Fruit fly (Drosophila melanogaster): ENCODE measurements around the gene mab-21.

Gene mab-21

DNA sequence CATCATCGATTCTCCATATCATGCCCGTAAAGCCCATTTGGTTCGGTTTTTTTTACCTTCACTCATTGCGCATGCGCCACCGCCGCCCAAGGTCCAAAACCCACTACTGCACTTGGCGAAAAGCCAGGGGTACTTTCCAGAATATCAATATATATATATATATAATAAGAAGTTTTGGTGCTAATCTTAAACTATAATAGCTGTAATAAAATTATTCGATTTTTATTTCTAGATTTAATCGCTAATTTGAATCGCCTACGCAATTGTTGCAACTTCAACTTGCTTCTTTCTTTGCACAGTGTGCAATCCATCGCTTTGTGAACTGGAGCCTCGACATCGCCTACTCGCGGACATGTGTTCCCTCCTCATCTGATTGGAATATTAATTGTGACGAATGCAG, 9.2 kb downstream of the mab-21 start (continued):
- TF ChIP-seq exex (tag; optimal IDR thresholded peaks at IDR 0.05) (no peak), ato (GFP tag; IDR thresholded peaks at IDR 0.05; ENCODE audit: partially characterized antibody) (no peak), CG2889 (GFP tag; IDR thresholded peaks at IDR 0.05) (no peak), CG1024 (GFP tag; IDR thresholded peaks at IDR 0.05) (no peak), nau (GFP tag; optimal IDR thresholded peaks at IDR 0.05) (no peak), CG8089 (GFP tag; optimal IDR thresholded peaks at IDR 0.05) (no peak), scrt (GFP tag; optimal IDR thresholded peaks at IDR 0.05) (no peak), CG6254 (GFP tag; optimal IDR thresholded peaks at IDR 0.05) (peak; percentile 14), lmd (GFP tag; IDR thresholded peaks at IDR 0.05) (0 out of 2 replicates have a peak, but pooled peaks have one; percentile 9), kah (GFP tag; optimal IDR thresholded peaks at IDR 0.05) (no peak), CG8478 (optimal IDR thresholded peaks at IDR 0.05) (no peak), Aef1 (GFP tag; IDR thresholded peaks at IDR 0.05) (no peak), HLHmδ (GFP tag; optimal IDR thresholded peaks at IDR 0.05) (no peak), ci (GFP tag; IDR thresholded peaks at IDR 0.05) (no peak), CG4424 (GFP tag; optimal IDR thresholded peaks at IDR 0.05) (no peak), CG4360 (GFP tag; IDR thresholded peaks at IDR 0.05) (no peak), CG7271 (tag; optimal IDR thresholded peaks at IDR 0.05) (no peak), hb (GFP tag; IDR thresholded peaks at IDR 0.05; ENCODE audit: partially characterized antibody) (no peak), org-1 (GFP tag; optimal IDR thresholded peaks at IDR 0.05) (no peak), CG4820 (GFP tag; optimal IDR thresholded peaks at IDR 0.05) (no peak), dmrt11E (tag; optimal IDR thresholded peaks at IDR 0.05) (peak; percentile 16), CG15011 (GFP tag; optimal IDR thresholded peaks at IDR 0.05) (no peak), toy (GFP tag; IDR thresholded peaks at IDR 0.05) (no peak), Scr (GFP tag; IDR thresholded peaks at IDR 0.05; ENCODE audit: partially characterized antibody) (no peak), Jarid2 (GFP tag; optimal IDR thresholded peaks at IDR 0.05) (no peak), CG34224 (GFP tag; IDR thresholded peaks at IDR 0.05; ENCODE audit: partially characterized antibody) (no peak), ttk (GFP tag; IDR thresholded peaks at IDR 0.05) (no peak), lola (GFP tag; optimal IDR thresholded peaks at IDR 0.05) (peak in 1 of 3 experiments; percentile 24), ems (GFP tag; optimal IDR thresholded peaks at IDR 0.05) (no peak), Sox102F (GFP tag; optimal IDR thresholded peaks at IDR 0.05) (peak; percentile 10), aop (GFP tag; IDR thresholded peaks at IDR 0.05) (no peak), H15 (GFP tag; IDR thresholded peaks at IDR 0.05) (no peak), CG8281 (tag; optimal IDR thresholded peaks at IDR 0.05) (no peak), chn (GFP tag; optimal IDR thresholded peaks at IDR 0.05) (no peak), CG32532 (GFP tag; IDR thresholded peaks at IDR 0.05) (no peak), CG12155 (GFP tag; optimal IDR thresholded peaks at IDR 0.05) (no peak), CG13287 (GFP tag; IDR thresholded peaks at IDR 0.05; ENCODE audit: partially characterized antibody) (no peak), Fer2 (tag; optimal IDR thresholded peaks at IDR 0.05) (no peak), Dip2 (GFP tag; IDR thresholded peaks at IDR 0.05) (no peak), CG4730 (GFP tag; IDR thresholded peaks at IDR 0.05) (no peak)

DNA sequence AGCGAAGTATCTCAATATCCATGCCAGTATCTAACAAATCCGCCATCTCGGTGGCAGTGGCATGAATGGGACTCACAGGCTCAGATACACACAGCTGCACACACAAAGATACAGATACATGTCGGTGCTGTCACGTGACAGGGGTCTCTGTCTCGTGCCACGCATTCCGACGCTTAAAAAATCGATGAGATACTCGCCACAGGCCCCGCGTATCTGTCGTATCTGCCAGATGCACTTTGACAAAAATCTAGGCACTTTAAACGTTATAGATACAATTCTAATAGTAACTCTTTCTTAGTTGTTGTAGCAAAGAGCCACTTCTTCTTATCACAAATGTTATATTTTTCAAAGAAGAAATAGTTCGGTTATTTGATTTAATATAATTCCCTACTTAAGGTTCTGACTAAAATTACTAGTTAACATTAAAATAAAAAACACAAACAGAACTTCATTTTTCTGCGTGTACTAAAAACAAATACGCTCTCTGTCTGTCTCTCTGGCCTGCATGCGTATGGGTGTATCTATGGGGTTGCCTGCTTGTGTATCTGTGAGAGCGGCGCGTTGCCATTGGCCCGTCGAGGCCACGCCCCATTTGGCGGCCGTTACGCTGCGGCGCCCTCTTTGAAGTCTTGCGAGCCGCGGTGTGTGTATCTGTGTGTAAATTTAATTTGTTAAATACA, 12.1 kb downstream of the mab-21 start, which contains the start of gene CG4766:
TSS of gene CG4766 (minus strand) at position 51 of the 680 bp plus-strand sequence.
- TF ChIP-seq fd3F (GFP tag; optimal IDR thresholded peaks at IDR 0.05) (peak; percentile 52), CG4707 (GFP tag; optimal IDR thresholded peaks at IDR 0.05) (peak; percentile 75), CG15696 (tag; optimal IDR thresholded peaks at IDR 0.05) (peak; percentile 93), CG6272 (GFP tag; IDR thresholded peaks at IDR 0.05) (peak; percentile 50), CG4617 (GFP tag; optimal IDR thresholded peaks at IDR 0.05; ENCODE audit: borderline replicate concordance) (peak; percentile 23), YL-1 (GFP tag; optimal IDR thresholded peaks at IDR 0.05) (peak; percentile 40), nerfin-2 (GFP tag; IDR thresholded peaks at IDR 0.05; ENCODE audit: partially characterized antibody) (no peak), Gsc (GFP tag; IDR thresholded peaks at IDR 0.05) (no peak), CG6689 (GFP tag; IDR thresholded peaks at IDR 0.05) (peak; percentile 77), Nf-YC (tag; optimal IDR thresholded peaks at IDR 0.05) (peak; percentile 97), lmd (GFP tag; IDR thresholded peaks at IDR 0.05) (peak; percentile 81), CG9876 (GFP tag; optimal IDR thresholded peaks at IDR 0.05) (peak; percentile 62), Camta (GFP tag; optimal IDR thresholded peaks at IDR 0.05) (peak; percentile 89)
